Fruit fly (Drosophila melanogaster): ENCODE measurements around the gene RfC3.

The RfC3 gene

dm6 chr2L:10452296-10452695 is 33.3 kb downstream of the RfC3 start, which contains the start of gene ppk10:
Gene ppk10, minus strand, starts transcription at chr2L:10452396.
- TF ChIP-seq net (GFP tag; optimal IDR thresholded peaks at IDR 0.05) (no peak), Gug (GFP tag; IDR thresholded peaks at IDR 0.05) (no peak), CG8319 (GFP tag; optimal IDR thresholded peaks at IDR 0.05) (no peak), CG3919 (GFP tag; optimal IDR thresholded peaks at IDR 0.05) (no peak), Hr4 (GFP tag; optimal IDR thresholded peaks at IDR 0.05) (no peak), Sox15 (GFP tag; optimal IDR thresholded peaks at IDR 0.05) (no peak), CG3032 (tag; optimal IDR thresholded peaks at IDR 0.05) (no peak)

dm6 chr2L:10455944-10456520 is 37.0 kb downstream of the RfC3 start:
- TF ChIP-seq Eip78C (GFP tag) (peak; percentile 53), vri (GFP tag; optimal IDR thresholded peaks at IDR 0.05) (peak; percentile 93), topi (GFP tag; optimal IDR thresholded peaks at IDR 0.05) (no peak), fkh (GFP tag; optimal IDR thresholded peaks at IDR 0.05) (no peak), esn (GFP tag; optimal IDR thresholded peaks at IDR 0.05) (no peak), Sox15 (GFP tag; optimal IDR thresholded peaks at IDR 0.05) (no peak), net (GFP tag; optimal IDR thresholded peaks at IDR 0.05) (no peak), svp (GFP tag) (peak; percentile 78), dac (GFP tag; optimal IDR thresholded peaks at IDR 0.05) (no peak), dsx (GFP tag; optimal IDR thresholded peaks at IDR 0.05; ENCODE audit: poor library complexity, severe bottlenecking) (no peak), CG31627 (GFP tag; optimal IDR thresholded peaks at IDR 0.05) (no peak), CG7368 (GFP tag; optimal IDR thresholded peaks at IDR 0.05) (no peak), CG10669 (GFP tag; optimal IDR thresholded peaks at IDR 0.05) (no peak), achi (GFP tag; optimal IDR thresholded peaks at IDR 0.05) (no peak), Blimp-1 (GFP tag; optimal IDR thresholded peaks at IDR 0.05) (no peak), Met (GFP tag; optimal IDR thresholded peaks at IDR 0.05) (no peak), CG16779 (tag; optimal IDR thresholded peaks at IDR 0.05) (no peak), CG8632 (GFP tag; optimal IDR thresholded peaks at IDR 0.05) (no peak), CG3032 (tag; optimal IDR thresholded peaks at IDR 0.05) (no peak), Smox (GFP tag; optimal IDR thresholded peaks at IDR 0.05) (no peak), Ets21C (GFP tag; optimal IDR thresholded peaks at IDR 0.05) (no peak), CG6792 (GFP tag; optimal IDR thresholded peaks at IDR 0.05) (no peak), CG34406 (GFP tag; optimal IDR thresholded peaks at IDR 0.05) (no peak)

dm6 chr2L:10457191-10457899 is 38.4 kb downstream of the RfC3 start, which contains the start of the genes LManI and LManII:
Gene LManI, minus strand, starts transcription at chr2L:10457241.
Gene LManII, plus strand, starts transcription at chr2L:10457658.
- TF ChIP-seq svp (GFP tag) = peak; percentile 72
- TF ChIP-seq Sox14 (GFP tag; optimal IDR thresholded peaks at IDR 0.05) = no peak

dm6 chr2L:10458979-10459378 is 40.0 kb downstream of the RfC3 start:
- no peak for TF ChIP-seq pdm3 (GFP tag; optimal IDR thresholded peaks at IDR 0.05)
- TF ChIP-seq CG10631 (GFP tag; optimal IDR thresholded peaks at IDR 0.05) = no peak
- TF ChIP-seq Smox (GFP tag; optimal IDR thresholded peaks at IDR 0.05) = no peak
- TF ChIP-seq CG4318 (GFP tag; optimal IDR thresholded peaks at IDR 0.05) = no peak
- TF ChIP-seq cyc (GFP tag; optimal IDR thresholded peaks at IDR 0.05) = no peak
- TF ChIP-seq Blimp-1 (GFP tag; optimal IDR thresholded peaks at IDR 0.05) = no peak
- no peak for TF ChIP-seq Hr38 (GFP tag; optimal IDR thresholded peaks at IDR 0.05)
- no peak for TF ChIP-seq lz (GFP tag; optimal IDR thresholded peaks at IDR 0.05)
- no peak for TF ChIP-seq eg (GFP tag; IDR thresholded peaks at IDR 0.05)
- TF ChIP-seq Gug (GFP tag; IDR thresholded peaks at IDR 0.05) = no peak
- no peak for TF ChIP-seq Hr4 (GFP tag; optimal IDR thresholded peaks at IDR 0.05)
